Fruit fly (Drosophila melanogaster): ENCODE measurements around the gene rols.

rols gene

dm6 chr3L:12037449-12038163, 27.1 kb downstream of the rols start (continued):
- TF ChIP-seq Blimp-1 (GFP tag; optimal IDR thresholded peaks at IDR 0.05) (no peak), Met (GFP tag; optimal IDR thresholded peaks at IDR 0.05) (no peak), CG10631 (GFP tag; optimal IDR thresholded peaks at IDR 0.05) (no peak), CG15336 (GFP tag; IDR thresholded peaks at IDR 0.05) (peak; percentile 51; the same call in 1 of the 2 replicates), Hr4 (GFP tag; optimal IDR thresholded peaks at IDR 0.05) (peak; percentile 27), spab (GFP tag; optimal IDR thresholded peaks at IDR 0.05) (peak; percentile 44), CG32006 (GFP tag; optimal IDR thresholded peaks at IDR 0.05) (peak; percentile 31), Gug (GFP tag; IDR thresholded peaks at IDR 0.05) (peak; percentile 34; the same call in 1 of the 2 replicates), cyc (GFP tag; optimal IDR thresholded peaks at IDR 0.05) (peak; percentile 37), dsx (GFP tag; optimal IDR thresholded peaks at IDR 0.05; ENCODE audit: poor library complexity, severe bottlenecking) (peak; percentile 43), fkh (GFP tag; optimal IDR thresholded peaks at IDR 0.05) (no peak), topi (GFP tag; optimal IDR thresholded peaks at IDR 0.05) (peak; percentile 14), CG8119 (GFP tag; IDR thresholded peaks at IDR 0.05) (peak; percentile 38; the same call in 2 of the 3 replicates), CG16779 (tag; optimal IDR thresholded peaks at IDR 0.05) (no peak), Hr39 (GFP tag; optimal IDR thresholded peaks at IDR 0.05) (no peak), CG11902 (GFP tag; optimal IDR thresholded peaks at IDR 0.05) (no peak)

dm6 chr3L:12036658-12037057, 28.0 kb downstream of the rols start:
- TF ChIP-seq CG7368 (GFP tag; optimal IDR thresholded peaks at IDR 0.05) (no peak), CG15336 (GFP tag; IDR thresholded peaks at IDR 0.05) (no peak), CG31627 (GFP tag; optimal IDR thresholded peaks at IDR 0.05) (no peak), OdsH (GFP tag; optimal IDR thresholded peaks at IDR 0.05) (no peak), pdm3 (GFP tag; optimal IDR thresholded peaks at IDR 0.05) (no peak), CG32006 (GFP tag; optimal IDR thresholded peaks at IDR 0.05) (no peak), Ets21C (GFP tag; optimal IDR thresholded peaks at IDR 0.05) (no peak), Blimp-1 (GFP tag; optimal IDR thresholded peaks at IDR 0.05) (no peak), Eip78C (GFP tag) (no peak), Smox (GFP tag; optimal IDR thresholded peaks at IDR 0.05) (no peak)

dm6 chr3L:12032257-12032656, 32.4 kb downstream of the rols start, which contains the start of gene CG43993:
Gene CG43993, plus strand, starts transcription at chr3L:12032557.
- TF ChIP-seq CG6854 (GFP tag; optimal IDR thresholded peaks at IDR 0.05) (no peak), fkh (GFP tag; optimal IDR thresholded peaks at IDR 0.05) (no peak), Ets96B (tag; optimal IDR thresholded peaks at IDR 0.05) (no peak), pdm3 (GFP tag; optimal IDR thresholded peaks at IDR 0.05) (no peak), Lpt (GFP tag; optimal IDR thresholded peaks at IDR 0.05) (no peak), CG8632 (GFP tag; optimal IDR thresholded peaks at IDR 0.05) (no peak), net (GFP tag; optimal IDR thresholded peaks at IDR 0.05) (no peak), lz (GFP tag; optimal IDR thresholded peaks at IDR 0.05) (no peak), CG3032 (tag; optimal IDR thresholded peaks at IDR 0.05) (no peak), CG11762 (GFP tag; optimal IDR thresholded peaks at IDR 0.05; ENCODE audit: insufficient read depth) (no peak), CG10669 (GFP tag; optimal IDR thresholded peaks at IDR 0.05) (no peak), Smox (GFP tag; optimal IDR thresholded peaks at IDR 0.05) (no peak), Eip78C (GFP tag) (no peak), salr (GFP tag; optimal IDR thresholded peaks at IDR 0.05) (no peak), CG3919 (GFP tag; optimal IDR thresholded peaks at IDR 0.05) (no peak), achi (GFP tag; optimal IDR thresholded peaks at IDR 0.05) (no peak), spab (GFP tag; optimal IDR thresholded peaks at IDR 0.05) (no peak), Gug (GFP tag; IDR thresholded peaks at IDR 0.05) (no peak), CG32006 (GFP tag; optimal IDR thresholded peaks at IDR 0.05) (no peak)

- TF ChIP-seq Eip93F (GFP tag; optimal IDR thresholded peaks at IDR 0.05) (no peak), CG6792 (GFP tag; optimal IDR thresholded peaks at IDR 0.05) (peak; percentile 27), CG8119 (GFP tag; IDR thresholded peaks at IDR 0.05) (peak; percentile 65; the same call in 2 of the 3 replicates), CG3032 (tag; optimal IDR thresholded peaks at IDR 0.05) (peak; percentile 72), vri (GFP tag; optimal IDR thresholded peaks at IDR 0.05) (no peak), ss (GFP tag; optimal IDR thresholded peaks at IDR 0.05) (no peak), acj6 (GFP tag; optimal IDR thresholded peaks at IDR 0.05) (peak; percentile 57), fd85E (GFP tag; optimal IDR thresholded peaks at IDR 0.05) (no peak), Ets21C (GFP tag; optimal IDR thresholded peaks at IDR 0.05) (no peak), Sox14 (GFP tag; optimal IDR thresholded peaks at IDR 0.05) (peak; percentile 53), OdsH (GFP tag; optimal IDR thresholded peaks at IDR 0.05) (peak; percentile 62), lz (GFP tag; optimal IDR thresholded peaks at IDR 0.05) (peak; percentile 15), CG10631 (GFP tag; optimal IDR thresholded peaks at IDR 0.05) (peak; percentile 51), CG3919 (GFP tag; optimal IDR thresholded peaks at IDR 0.05) (peak; percentile 81), Sox15 (GFP tag; optimal IDR thresholded peaks at IDR 0.05) (no peak), topi (GFP tag; optimal IDR thresholded peaks at IDR 0.05) (peak; percentile 65), CG34406 (GFP tag; optimal IDR thresholded peaks at IDR 0.05) (peak; percentile 29), dsx (GFP tag; optimal IDR thresholded peaks at IDR 0.05; ENCODE audit: poor library complexity, severe bottlenecking) (no peak), Gug (GFP tag; IDR thresholded peaks at IDR 0.05) (peak; percentile 58), CG6854 (GFP tag; optimal IDR thresholded peaks at IDR 0.05) (no peak)
Observed at dm6 chr3L:12030521-12030920, 34.1 kb downstream of the rols start.

Data from whole organism, prepupa.